Fruit fly (Drosophila melanogaster) whole organism, pupa: Measurements from ENCODE around the gene Cpr23B.

Source experiments
- CG10348 ChIP-seq: fragments of 200-800 bp; sonication (Bioruptor generic); IDR thresholded peaks from 2 replicates; pipeline ENCODE4 v1.3.6; 2022; ENCODE audit warnings: missing biosample characterization, missing genetic modification characterization
- CG12605 ChIP-seq: fragments of 200-800 bp; sonication (Bioruptor generic); IDR thresholded peaks from 2 replicates; pipeline ENCODE4 v1.3.6; 2022; ENCODE audit warnings: missing biosample characterization, missing genetic modification characterization
- CG13204 ChIP-seq: fragments of 200-800 bp; sonication (Bioruptor generic); optimal IDR thresholded peaks from 2 replicates; lab custom pipeline; 2018; ENCODE audit warnings: missing biosample characterization, mild to moderate bottlenecking, missing genetic modification characterization, moderate library complexity
- CG14655 ChIP-seq: fragments of 200-800 bp; sonication (Bioruptor generic); optimal IDR thresholded peaks from 3 replicates; lab custom pipeline; 2017; ENCODE audit warnings: mild to moderate bottlenecking, missing biosample characterization, missing genetic modification reagents, missing genetic modification characterization
- CG15710 ChIP-seq: fragments of 200-800 bp; sonication (Bioruptor generic); optimal IDR thresholded peaks from 2 replicates; lab custom pipeline; 2018; ENCODE audit warnings: missing biosample characterization, mild to moderate bottlenecking, missing genetic modification characterization, moderate library complexity
- CG17806 ChIP-seq: fragments of 200-800 bp; sonication (Bioruptor generic); optimal IDR thresholded peaks from 2 replicates; lab custom pipeline; 2018; ENCODE audit warnings: missing biosample characterization, mild to moderate bottlenecking, missing genetic modification characterization, moderate library complexity
- CG32121 ChIP-seq: fragments of 200-800 bp; sonication (Bioruptor generic); IDR thresholded peaks from 2 replicates; pipeline ENCODE4 v1.3.6; 2022; ENCODE audit warnings: missing biosample characterization, missing genetic modification characterization
- CG34367 ChIP-seq: fragments of 200-800 bp; sonication (Bioruptor generic); optimal IDR thresholded peaks from 2 replicates; lab custom pipeline; 2018; ENCODE audit warnings: missing biosample characterization, mild to moderate bottlenecking, missing genetic modification characterization
- CG4496 ChIP-seq: fragments of 200-800 bp; sonication (Bioruptor generic); IDR thresholded peaks from 3 replicates; pipeline ENCODE4 v1.3.6; 2022; ENCODE audit warnings: missing biosample characterization, missing genetic modification characterization
- CG8159 ChIP-seq: fragments of 200-800 bp; sonication (Bioruptor generic); optimal IDR thresholded peaks from 3 replicates; lab custom pipeline; 2018; ENCODE audit warnings: missing biosample characterization, mild to moderate bottlenecking, missing genetic modification characterization, moderate library complexity
- CG8301 ChIP-seq: fragments of 200-800 bp; sonication (Bioruptor generic); optimal IDR thresholded peaks from 2 replicates; lab custom pipeline; 2018; ENCODE audit warnings: missing biosample characterization, mild to moderate bottlenecking, missing genetic modification characterization
- CG9948 ChIP-seq: fragments of 200-800 bp; sonication (Bioruptor generic); optimal IDR thresholded peaks from 2 replicates; lab custom pipeline; 2018; ENCODE audit warnings: missing biosample characterization, mild to moderate bottlenecking, missing genetic modification characterization, moderate library complexity
- D1 ChIP-seq: fragments of 200-800 bp; sonication (Bioruptor generic); optimal IDR thresholded peaks from 2 replicates; lab custom pipeline; 2018; ENCODE audit warnings: missing biosample characterization, mild to moderate bottlenecking, missing genetic modification characterization, moderate library complexity
- EcR ChIP-seq: fragments of 200-800 bp; sonication (Bioruptor generic); optimal IDR thresholded peaks from 3 replicates; lab custom pipeline; 2019; ENCODE audit warnings: missing biosample characterization, missing genetic modification characterization, mild to moderate bottlenecking, moderate library complexity, missing genetic modification reagents
- Ets98B ChIP-seq: fragments of 200-800 bp; sonication (Bioruptor generic); IDR thresholded peaks from 2 replicates; pipeline ENCODE4 v1.3.6; 2022; ENCODE audit warnings: missing biosample characterization, missing genetic modification characterization
- Pif1A ChIP-seq: fragments of 200-800 bp; sonication (Bioruptor generic); optimal IDR thresholded peaks from 3 replicates; lab custom pipeline; 2016; ENCODE audit warnings: missing biosample characterization, missing genetic modification characterization
- Pif1B ChIP-seq: fragments of 200-800 bp; sonication (Bioruptor generic); optimal IDR thresholded peaks from 3 replicates; lab custom pipeline; 2016; ENCODE audit warnings: missing biosample characterization, missing genetic modification characterization
- Snoo ChIP-seq: fragments of 200-800 bp; sonication (Bioruptor generic); optimal IDR thresholded peaks from 3 replicates; lab custom pipeline; 2017; ENCODE audit warnings: missing biosample characterization, mild to moderate bottlenecking, missing genetic modification characterization, inconsistent platforms
- fd96Ca ChIP-seq: fragments of 200-800 bp; sonication (Bioruptor generic); IDR thresholded peaks from 3 replicates; pipeline ENCODE4 v1.3.6; 2022; ENCODE audit warnings: missing biosample characterization, missing genetic modification characterization
- gl ChIP-seq: fragments of 200-800 bp; sonication (Bioruptor generic); optimal IDR thresholded peaks from 2 replicates; lab custom pipeline; 2018; ENCODE audit warnings: missing biosample characterization, mild to moderate bottlenecking, missing genetic modification characterization
- rn ChIP-seq: fragments of 200-800 bp; sonication (Bioruptor generic); IDR thresholded peaks from 2 replicates; pipeline ENCODE4 v1.3.6; 2022; ENCODE audit warnings: missing biosample characterization, missing genetic modification characterization

Cpr23B gene

DNA sequence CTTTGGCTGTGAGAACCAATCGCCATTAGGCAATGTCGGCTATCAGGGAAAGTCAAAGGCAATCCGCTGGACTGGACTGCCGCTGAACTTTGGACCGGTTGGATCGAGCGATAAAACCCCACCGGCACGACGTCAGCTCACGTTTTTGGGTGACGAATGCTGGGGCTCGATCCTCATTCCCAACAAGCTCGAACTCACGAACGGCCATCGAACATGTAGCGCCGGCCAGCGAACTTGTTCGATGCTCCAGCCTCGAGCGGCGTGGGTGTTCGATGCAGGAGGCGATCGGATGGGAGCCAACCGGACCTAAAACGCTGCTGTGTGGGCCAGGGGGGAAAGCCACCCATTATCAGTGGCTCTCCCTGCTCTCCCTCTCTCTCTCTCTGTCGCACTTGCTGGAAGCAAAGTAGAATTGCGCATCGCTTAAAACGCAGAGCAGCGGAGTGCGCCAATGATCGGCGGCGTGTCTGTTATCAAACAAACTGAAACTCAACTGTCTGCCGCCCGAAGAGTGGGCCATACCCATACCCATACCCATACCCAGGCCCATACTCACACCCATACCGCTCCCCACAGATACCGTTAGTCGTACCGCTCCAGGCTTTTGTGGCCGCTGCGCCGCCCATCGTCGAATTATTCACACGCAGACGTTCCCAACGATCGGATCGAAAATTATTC lies 33.4 kb upstream of the Cpr23B start, which contains the start of gene daw:
Gene daw, plus strand, starts transcription at position 628 of the 678 bp plus-strand sequence.
- TF ChIP-seq CG17806: peak; percentile 10
- TF ChIP-seq CG8301 (tag; lab: Kevin White, UChicago): peak; percentile 42
- peak; percentile 79 for TF ChIP-seq Pif1B
- peak; percentile 72 for TF ChIP-seq Ets98B
- peak; percentile 85 for TF ChIP-seq CG4496
- peak; percentile 49 for TF ChIP-seq Snoo (tag; lab: Kevin White, UChicago)
- 0 out of 2 replicates have a peak, but pooled peaks have one; percentile 26 for TF ChIP-seq CG32121 (GFP tag; lab: Robert Waterston, UW)
- no peak for TF ChIP-seq CG15710 (tag; lab: Kevin White, UChicago)
- peak; percentile 61 for TF ChIP-seq CG12605 (GFP tag; lab: Robert Waterston, UW)
- TF ChIP-seq gl: peak; percentile 88
- TF ChIP-seq fd96Ca (GFP tag; lab: Robert Waterston, UW): no peak
- peak; percentile 55 for TF ChIP-seq CG14655
- TF ChIP-seq CG8159 (tag; lab: Kevin White, UChicago): peak; percentile 27
- peak; percentile 77 for TF ChIP-seq Pif1A (GFP tag; lab: Kevin White, UChicago)
- TF ChIP-seq CG34367 (tag; lab: Kevin White, UChicago): peak; percentile 41
- no peak for TF ChIP-seq rn (GFP tag; lab: Robert Waterston, UW)
- peak; percentile 99 for TF ChIP-seq CG13204 (GFP tag; lab: Kevin White, UChicago)
- no peak for TF ChIP-seq D1 (tag; lab: Kevin White, UChicago)
- no peak for TF ChIP-seq CG10348 (GFP tag; lab: Robert Waterston, UW)
- no peak for TF ChIP-seq CG9948 (tag; lab: Kevin White, UChicago)
- TF ChIP-seq EcR (GFP tag; lab: Kevin White, UChicago): peak; percentile 27

DNA sequence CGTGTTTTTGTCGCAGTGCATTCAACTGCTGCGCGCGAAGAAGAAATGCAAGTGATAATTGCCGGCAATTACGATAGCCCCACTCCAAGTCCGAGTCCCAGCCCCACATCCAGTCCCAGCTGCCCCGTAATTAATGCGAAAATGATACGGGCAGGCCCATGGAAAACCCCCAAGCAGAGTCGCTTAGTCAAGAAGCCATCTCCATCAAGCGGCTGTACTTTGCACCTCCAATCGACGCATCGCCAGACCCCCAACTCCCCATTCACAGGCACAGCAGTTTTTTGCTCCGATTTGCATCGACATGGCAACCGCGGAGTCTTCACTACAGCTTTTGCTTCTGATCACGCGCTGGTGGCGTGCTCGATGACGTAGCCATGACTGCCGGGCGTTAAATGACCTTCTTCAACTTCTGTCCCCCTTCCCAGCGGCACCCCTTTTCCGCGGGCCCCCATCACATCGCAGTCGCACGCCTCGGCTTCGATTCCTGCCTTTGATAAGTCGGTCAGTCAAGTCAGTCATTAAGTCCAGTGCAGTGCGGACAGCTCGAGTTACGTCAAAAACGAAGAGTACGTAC lies 31.9 kb upstream of the Cpr23B start:
- TF ChIP-seq CG32121 (GFP tag; lab: Robert Waterston, UW) (no peak), CG8301 (tag; lab: Kevin White, UChicago) (peak; percentile 17), CG34367 (tag; lab: Kevin White, UChicago) (peak; percentile 34), CG10348 (GFP tag; lab: Robert Waterston, UW) (no peak), Pif1B (peak; percentile 20), Snoo (tag; lab: Kevin White, UChicago) (peak; percentile 29), CG13204 (GFP tag; lab: Kevin White, UChicago) (peak; percentile 91), Ets98B (peak; percentile 44; the same call in 1 of the 2 replicates), Pif1A (GFP tag; lab: Kevin White, UChicago) (peak; percentile 21), CG15710 (tag; lab: Kevin White, UChicago) (peak; percentile 1), D1 (tag; lab: Kevin White, UChicago) (no peak), gl (peak; percentile 88), CG8159 (tag; lab: Kevin White, UChicago) (peak; percentile 30), CG4496 (0 out of 3 replicates have a peak, but pooled peaks have one; percentile 38), CG12605 (GFP tag; lab: Robert Waterston, UW) (no peak), CG17806 (no peak), EcR (GFP tag; lab: Kevin White, UChicago) (peak; percentile 95), CG14655 (peak; percentile 45)

DNA sequence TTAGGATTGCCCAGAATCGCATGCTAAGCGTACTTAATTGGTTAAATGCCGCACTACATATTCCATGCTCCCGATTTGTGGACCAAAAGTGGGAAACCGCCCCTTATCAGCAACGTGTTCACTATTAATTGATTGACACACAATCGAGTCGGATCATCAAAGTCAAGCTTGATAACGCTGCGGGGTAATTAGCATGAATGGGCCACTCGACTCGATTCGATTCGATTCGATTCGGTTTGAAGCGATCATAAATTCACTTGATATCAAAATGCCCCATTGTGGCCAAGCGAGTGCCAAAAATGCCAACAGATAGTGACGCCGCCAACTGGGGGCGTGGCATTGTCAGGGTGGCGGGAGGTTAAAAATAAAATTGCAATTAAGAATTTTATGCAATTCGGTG lies 30.6 kb upstream of the Cpr23B start:
- no peak for TF ChIP-seq CG17806
- TF ChIP-seq CG34367 (tag; lab: Kevin White, UChicago): no peak
- no peak for TF ChIP-seq Snoo (tag; lab: Kevin White, UChicago)
- TF ChIP-seq rn (GFP tag; lab: Robert Waterston, UW): no peak
- TF ChIP-seq CG4496: no peak
- TF ChIP-seq CG14655: no peak
- no peak for TF ChIP-seq fd96Ca (GFP tag; lab: Robert Waterston, UW)
- no peak for TF ChIP-seq gl
- no peak for TF ChIP-seq CG13204 (GFP tag; lab: Kevin White, UChicago)
- TF ChIP-seq CG32121 (GFP tag; lab: Robert Waterston, UW): no peak
- no peak for TF ChIP-seq CG8159 (tag; lab: Kevin White, UChicago)
- no peak for TF ChIP-seq D1 (tag; lab: Kevin White, UChicago)
- TF ChIP-seq CG9948 (tag; lab: Kevin White, UChicago): no peak
- no peak for TF ChIP-seq Pif1A (GFP tag; lab: Kevin White, UChicago)
- no peak for TF ChIP-seq CG8301 (tag; lab: Kevin White, UChicago)
- no peak for TF ChIP-seq CG12605 (GFP tag; lab: Robert Waterston, UW)
- no peak for TF ChIP-seq CG15710 (tag; lab: Kevin White, UChicago)
- no peak for TF ChIP-seq Pif1B
- no peak for TF ChIP-seq Ets98B

DNA sequence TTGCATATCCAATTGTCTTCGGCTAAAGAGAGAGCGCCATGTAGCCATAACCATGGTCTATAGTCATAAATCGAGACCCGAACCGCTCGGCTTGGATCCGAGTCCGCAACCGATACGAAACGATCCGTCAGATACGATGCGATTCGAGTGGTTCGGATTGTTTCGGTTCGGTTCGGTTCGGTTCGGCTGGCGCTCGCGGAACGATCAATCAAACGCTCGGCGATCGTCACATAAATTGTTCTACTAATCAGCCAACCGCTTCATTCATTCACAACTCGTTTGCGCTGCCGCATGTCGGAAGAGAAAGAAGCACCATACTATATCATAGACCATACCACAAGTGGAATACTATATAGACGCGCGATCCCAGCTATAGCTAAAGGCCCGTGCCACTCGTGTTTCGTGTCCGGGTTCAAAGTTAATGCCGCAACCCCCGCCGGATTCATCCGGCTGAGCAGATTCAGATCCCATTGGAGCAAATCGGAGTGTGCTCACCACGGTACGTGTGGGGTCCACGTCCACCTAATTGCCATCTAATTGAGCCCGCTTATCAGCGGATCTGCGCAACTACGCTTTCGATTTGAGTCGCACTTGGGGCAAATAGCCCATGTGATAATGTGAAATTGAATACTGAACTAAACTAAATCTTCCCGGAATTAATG lies 30.0 kb upstream of the Cpr23B start:
- no peak for TF ChIP-seq CG8301 (tag; lab: Kevin White, UChicago)
- TF ChIP-seq CG14655: no peak
- TF ChIP-seq CG15710 (tag; lab: Kevin White, UChicago): no peak
- TF ChIP-seq CG4496: peak; percentile 67
- TF ChIP-seq CG17806: no peak
- TF ChIP-seq CG8159 (tag; lab: Kevin White, UChicago): no peak
- TF ChIP-seq CG32121 (GFP tag; lab: Robert Waterston, UW): no peak
- TF ChIP-seq Pif1A (GFP tag; lab: Kevin White, UChicago): no peak
- TF ChIP-seq CG9948 (tag; lab: Kevin White, UChicago): no peak
- TF ChIP-seq Ets98B: peak; percentile 37; the same call in 1 of the 2 replicates
- TF ChIP-seq rn (GFP tag; lab: Robert Waterston, UW): no peak
- TF ChIP-seq D1 (tag; lab: Kevin White, UChicago): no peak
- TF ChIP-seq CG10348 (GFP tag; lab: Robert Waterston, UW): no peak
- no peak for TF ChIP-seq CG34367 (tag; lab: Kevin White, UChicago)
- TF ChIP-seq Snoo (tag; lab: Kevin White, UChicago): no peak
- peak; percentile 44 for TF ChIP-seq CG12605 (GFP tag; lab: Robert Waterston, UW)
- TF ChIP-seq gl: no peak
- peak; percentile 54 for TF ChIP-seq CG13204 (GFP tag; lab: Kevin White, UChicago)
- no peak for TF ChIP-seq EcR (GFP tag; lab: Kevin White, UChicago)
- no peak for TF ChIP-seq Pif1B
- no peak for TF ChIP-seq fd96Ca (GFP tag; lab: Robert Waterston, UW)
- TF ChIP-seq, all 21 proteins: peak for 4
